Fruit fly (Drosophila melanogaster): ENCODE data around the gene Cyp4d2.

dm6 chrX:2135868-2136787 is 39.7 kb upstream of the Cyp4d2 start:
- no peak for TF ChIP-seq tj (GFP tag; optimal IDR thresholded peaks at IDR 0.05)
- TF ChIP-seq Mnt (GFP tag; optimal IDR thresholded peaks at IDR 0.05): no peak
- TF ChIP-seq CG33017 (tag; optimal IDR thresholded peaks at IDR 0.05): no peak
- TF ChIP-seq Hr96 (GFP tag; optimal IDR thresholded peaks at IDR 0.05): no peak
- no peak for TF ChIP-seq CG1620 (GFP tag; optimal IDR thresholded peaks at IDR 0.05)
- TF ChIP-seq kay (GFP tag; ENCODE audit: borderline replicate concordance): no peak
- TF ChIP-seq CG14711 (tag; optimal IDR thresholded peaks at IDR 0.05): no peak
- no peak for TF ChIP-seq CG11617 (GFP tag; optimal IDR thresholded peaks at IDR 0.05)
- no peak for TF ChIP-seq pad (GFP tag; optimal IDR thresholded peaks at IDR 0.05)
- no peak for TF ChIP-seq CG7101 (tag; optimal IDR thresholded peaks at IDR 0.05)
- no peak for TF ChIP-seq bab1 (GFP tag; optimal IDR thresholded peaks at IDR 0.05)
- TF ChIP-seq CG12768 (GFP tag; optimal IDR thresholded peaks at IDR 0.05): no peak

All from whole organism, adult.